Worm (Caenorhabditis elegans): Measurements from ENCODE around the gene klp-7.

The klp-7 gene

ce11 chrIII:10783052-10783451 lies 22.7 kb upstream of the klp-7 start:
- TF ChIP-seq ceh-13 (GFP tag; optimal IDR thresholded peaks at IDR 0.05) (no peak), ceh-36 (tag; optimal IDR thresholded peaks at IDR 0.05) (peak; percentile 41), tbx-11 (GFP tag; IDR thresholded peaks at IDR 0.05) (no peak), hmg-4 (GFP tag; optimal IDR thresholded peaks at IDR 0.05) (no peak), tra-4 (tag; optimal IDR thresholded peaks at IDR 0.05) (no peak)

- TF ChIP-seq sea-1 (GFP tag; conservative IDR thresholded peaks at IDR 0.05): no peak
- no peak for TF ChIP-seq ceh-36 (tag; optimal IDR thresholded peaks at IDR 0.05)
- no peak for TF ChIP-seq hmbx-1 (tag; optimal IDR thresholded peaks at IDR 0.05)
- no peak for TF ChIP-seq hnd-1 (tag; optimal IDR thresholded peaks at IDR 0.05)
- TF ChIP-seq tra-4 (tag; optimal IDR thresholded peaks at IDR 0.05): no peak
- no peak for TF ChIP-seq B0310.2 (tag; optimal IDR thresholded peaks at IDR 0.05)
- TF ChIP-seq scrt-1 (GFP tag; IDR thresholded peaks at IDR 0.05): no peak
- TF ChIP-seq hmg-4 (GFP tag; optimal IDR thresholded peaks at IDR 0.05): no peak
- no peak for TF ChIP-seq ets-7 (tag; optimal IDR thresholded peaks at IDR 0.05)
- no peak for TF ChIP-seq tbx-37 (GFP tag; conservative IDR thresholded peaks at IDR 0.05)
- no peak for TF ChIP-seq ceh-13 (GFP tag; optimal IDR thresholded peaks at IDR 0.05)
- no peak for TF ChIP-seq pes-1 (GFP tag; IDR thresholded peaks at IDR 0.05)
- no peak for TF ChIP-seq aly-1 (tag; optimal IDR thresholded peaks at IDR 0.05)
- no peak for TF ChIP-seq F13C5.2 (tag; optimal IDR thresholded peaks at IDR 0.05)
- no peak for TF ChIP-seq tbx-11 (GFP tag; IDR thresholded peaks at IDR 0.05)
- no peak for TF ChIP-seq flt-1 (GFP tag; IDR thresholded peaks at IDR 0.05)
- no peak for TF ChIP-seq ama-1 (optimal IDR thresholded peaks at IDR 0.05)
Observed at ce11 chrIII:10791233-10791632, 14.5 kb upstream of the klp-7 start.

- TF ChIP-seq sea-1 (GFP tag; conservative IDR thresholded peaks at IDR 0.05) (no peak), ets-7 (tag; optimal IDR thresholded peaks at IDR 0.05) (no peak), flt-1 (GFP tag; IDR thresholded peaks at IDR 0.05) (no peak), aly-1 (tag; optimal IDR thresholded peaks at IDR 0.05) (no peak), tra-4 (tag; optimal IDR thresholded peaks at IDR 0.05) (no peak), ama-1 (optimal IDR thresholded peaks at IDR 0.05) (no peak), B0310.2 (tag; optimal IDR thresholded peaks at IDR 0.05) (no peak), ceh-36 (tag; optimal IDR thresholded peaks at IDR 0.05) (no peak), tbx-11 (GFP tag; IDR thresholded peaks at IDR 0.05) (no peak), ceh-13 (GFP tag; optimal IDR thresholded peaks at IDR 0.05) (no peak), scrt-1 (GFP tag; IDR thresholded peaks at IDR 0.05) (no peak), F13C5.2 (tag; optimal IDR thresholded peaks at IDR 0.05) (no peak), hmg-4 (GFP tag; optimal IDR thresholded peaks at IDR 0.05) (no peak), hmbx-1 (tag; optimal IDR thresholded peaks at IDR 0.05) (no peak), tbx-37 (GFP tag; conservative IDR thresholded peaks at IDR 0.05) (no peak), pes-1 (GFP tag; IDR thresholded peaks at IDR 0.05) (no peak), hnd-1 (tag; optimal IDR thresholded peaks at IDR 0.05) (no peak)
Observed at ce11 chrIII:10794049-10794448, 11.7 kb upstream of the klp-7 start, which contains the start of gene clec-163. Gene clec-163, plus strand, starts transcription at chrIII:10794349.

- TF ChIP-seq tra-4 (tag; optimal IDR thresholded peaks at IDR 0.05) (no peak), ceh-36 (tag; optimal IDR thresholded peaks at IDR 0.05) (no peak), ets-7 (tag; optimal IDR thresholded peaks at IDR 0.05) (no peak), scrt-1 (GFP tag; IDR thresholded peaks at IDR 0.05) (no peak), tbx-11 (GFP tag; IDR thresholded peaks at IDR 0.05) (no peak), ceh-13 (GFP tag; optimal IDR thresholded peaks at IDR 0.05) (no peak), sea-1 (GFP tag; conservative IDR thresholded peaks at IDR 0.05) (no peak), hnd-1 (tag; optimal IDR thresholded peaks at IDR 0.05) (no peak), hmbx-1 (tag; optimal IDR thresholded peaks at IDR 0.05) (no peak), F13C5.2 (tag; optimal IDR thresholded peaks at IDR 0.05) (no peak), hmg-4 (GFP tag; optimal IDR thresholded peaks at IDR 0.05) (no peak), pes-1 (GFP tag; IDR thresholded peaks at IDR 0.05) (no peak), B0310.2 (tag; optimal IDR thresholded peaks at IDR 0.05) (no peak), tbx-37 (GFP tag; conservative IDR thresholded peaks at IDR 0.05) (no peak), aly-1 (tag; optimal IDR thresholded peaks at IDR 0.05) (no peak), flt-1 (GFP tag; IDR thresholded peaks at IDR 0.05) (no peak), ama-1 (optimal IDR thresholded peaks at IDR 0.05) (no peak)
Observed at ce11 chrIII:10802032-10802431, 3.7 kb upstream of the klp-7 start, which contains the start of gene K11D9.3. Gene K11D9.3, minus strand, starts transcription at chrIII:10802212.

ce11 chrIII:10805172-10805571 lies 553 bp upstream of the klp-7 start:
- TF ChIP-seq flt-1 (GFP tag; IDR thresholded peaks at IDR 0.05): no peak
- no peak for TF ChIP-seq tbx-37 (GFP tag; conservative IDR thresholded peaks at IDR 0.05)
- TF ChIP-seq aly-1 (tag; optimal IDR thresholded peaks at IDR 0.05): no peak
- no peak for TF ChIP-seq ama-1 (optimal IDR thresholded peaks at IDR 0.05)
- TF ChIP-seq B0310.2 (tag; optimal IDR thresholded peaks at IDR 0.05): no peak
- TF ChIP-seq sea-1 (GFP tag; conservative IDR thresholded peaks at IDR 0.05): no peak

ce11 chrIII:10806821-10807220 lies 1.1 kb downstream of the klp-7 start:
- TF ChIP-seq ama-1 (optimal IDR thresholded peaks at IDR 0.05) (no peak), hmg-4 (GFP tag; optimal IDR thresholded peaks at IDR 0.05) (no peak), ceh-36 (tag; optimal IDR thresholded peaks at IDR 0.05) (no peak), ceh-13 (GFP tag; optimal IDR thresholded peaks at IDR 0.05) (no peak), tbx-11 (GFP tag; IDR thresholded peaks at IDR 0.05) (no peak), aly-1 (tag; optimal IDR thresholded peaks at IDR 0.05) (no peak), pes-1 (GFP tag; IDR thresholded peaks at IDR 0.05) (no peak), sea-1 (GFP tag; conservative IDR thresholded peaks at IDR 0.05) (no peak), hnd-1 (tag; optimal IDR thresholded peaks at IDR 0.05) (no peak), hmbx-1 (tag; optimal IDR thresholded peaks at IDR 0.05) (no peak), scrt-1 (GFP tag; IDR thresholded peaks at IDR 0.05) (no peak), tra-4 (tag; optimal IDR thresholded peaks at IDR 0.05) (no peak), ets-7 (tag; optimal IDR thresholded peaks at IDR 0.05) (no peak)

ce11 chrIII:10807236-10807635 lies 1.5 kb downstream of the klp-7 start:
- TF ChIP-seq sea-1 (GFP tag; conservative IDR thresholded peaks at IDR 0.05) (no peak), tra-4 (tag; optimal IDR thresholded peaks at IDR 0.05) (no peak), ama-1 (optimal IDR thresholded peaks at IDR 0.05) (no peak), B0310.2 (tag; optimal IDR thresholded peaks at IDR 0.05) (no peak), pes-1 (GFP tag; IDR thresholded peaks at IDR 0.05) (no peak), hnd-1 (tag; optimal IDR thresholded peaks at IDR 0.05) (no peak), aly-1 (tag; optimal IDR thresholded peaks at IDR 0.05) (no peak), hmg-4 (GFP tag; optimal IDR thresholded peaks at IDR 0.05) (no peak), scrt-1 (GFP tag; IDR thresholded peaks at IDR 0.05) (no peak)
